Worm (Caenorhabditis elegans): ENCODE results near the gene T20G5.12.

Gene T20G5.12

DNA sequence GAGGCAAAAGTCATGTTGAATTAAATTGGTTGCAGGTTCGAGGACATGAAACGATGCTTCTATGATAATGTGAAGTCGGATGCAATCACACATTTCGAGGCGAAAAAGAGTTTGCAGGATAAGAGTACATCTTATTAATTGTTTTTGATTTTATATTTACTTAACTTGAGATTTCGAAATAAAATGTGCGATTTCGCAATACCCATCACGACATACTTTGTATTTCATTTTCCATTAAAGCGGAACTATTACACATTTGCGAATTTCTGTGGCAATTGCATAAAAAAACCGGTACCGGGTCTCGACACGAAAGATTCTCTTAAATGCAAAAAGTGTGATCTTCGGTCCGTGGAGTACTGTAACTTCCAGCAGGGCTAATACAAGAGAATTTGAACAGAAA lies 987 bp downstream of the T20G5.12 start:
- TF ChIP-seq sptf-2 (GFP tag; optimal IDR thresholded peaks at IDR 0.05): no peak
- peak; percentile 87; the same call in 1 of the 2 replicates for TF ChIP-seq cebp-1 (GFP tag; IDR thresholded peaks at IDR 0.05)
- TF ChIP-seq cebp-1 (tag; optimal IDR thresholded peaks at IDR 0.05): peak; percentile 99

DNA sequence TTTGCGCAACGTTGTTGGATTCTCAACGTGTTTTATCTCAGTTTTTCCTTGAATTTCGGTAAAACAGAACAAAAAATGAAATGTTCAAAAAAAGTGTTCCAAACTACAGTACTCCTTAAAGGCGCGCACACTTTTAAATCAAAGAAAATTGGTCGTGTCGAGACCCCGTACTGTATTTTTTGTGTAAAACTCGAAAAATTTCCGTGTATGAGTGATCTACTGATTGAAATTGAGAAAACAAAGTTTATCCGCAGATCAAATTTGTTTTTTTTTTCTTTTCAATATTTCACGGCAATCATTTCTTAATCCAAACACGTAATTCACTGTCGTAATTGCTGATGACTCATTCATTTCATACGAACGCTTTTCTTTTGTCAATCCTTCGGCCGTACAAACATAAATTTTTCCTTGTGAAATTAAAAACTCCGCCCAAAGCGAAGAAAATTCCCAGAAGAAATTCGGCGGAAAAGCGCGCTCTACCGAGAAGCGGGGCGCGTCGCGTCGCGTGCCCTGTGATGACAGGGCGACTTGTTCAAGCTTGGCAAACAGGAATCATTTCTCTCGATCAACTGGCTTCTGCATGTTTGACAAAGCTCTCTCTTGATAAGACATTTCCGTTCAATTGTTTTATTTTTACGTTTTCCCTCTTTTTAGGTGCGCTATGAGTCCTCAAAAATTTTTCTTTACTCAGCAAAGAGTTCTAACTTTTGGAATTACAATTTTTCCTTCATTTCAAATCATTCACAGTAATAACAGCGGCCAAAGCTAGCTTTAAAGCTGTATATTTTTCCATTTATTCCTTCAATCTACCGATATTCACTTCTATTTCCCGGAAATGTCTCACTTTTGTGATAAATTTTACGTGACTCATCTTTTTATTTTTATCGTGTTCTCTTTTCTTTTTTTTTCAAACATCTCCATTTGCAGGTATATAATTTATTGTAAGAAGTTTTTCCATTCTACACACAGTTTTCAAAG lies 1.8 kb downstream of the T20G5.12 start, which contains the start of gene chc-1:
TSS of gene chc-1 (plus strand) at position 928 of the 978 bp plus-strand sequence.
- peak; percentile 87 for TF ChIP-seq lsl-1 (GFP tag; optimal IDR thresholded peaks at IDR 0.05)
- TF ChIP-seq B0336.3 (GFP tag; IDR thresholded peaks at IDR 0.05): no peak
- TF ChIP-seq Y53G8AR.9 (GFP tag; conservative IDR thresholded peaks at IDR 0.05): no peak
- TF ChIP-seq ztf-22 (GFP tag; optimal IDR thresholded peaks at IDR 0.05): no peak
- no peak for TF ChIP-seq F23B12.7 (tag; optimal IDR thresholded peaks at IDR 0.05; ENCODE audit: insufficient read depth)
- TF ChIP-seq ZK185.1 (tag; optimal IDR thresholded peaks at IDR 0.05; ENCODE audit: poor library complexity, severe bottlenecking): no peak
- TF ChIP-seq F37B4.10 (GFP tag; IDR thresholded peaks at IDR 0.05): no peak
- peak; percentile 40; the same call in 1 of the 2 replicates for TF ChIP-seq D2030.7 (GFP tag; IDR thresholded peaks at IDR 0.05)
- no peak for TF ChIP-seq cebp-1 (GFP tag; IDR thresholded peaks at IDR 0.05)
- TF ChIP-seq cebp-1 (tag; optimal IDR thresholded peaks at IDR 0.05): peak; percentile 16
- no peak for TF ChIP-seq nhr-27 (tag; optimal IDR thresholded peaks at IDR 0.05)
- no peak for TF ChIP-seq die-1 (tag; optimal IDR thresholded peaks at IDR 0.05)
- no peak for TF ChIP-seq ztf-18 (tag; optimal IDR thresholded peaks at IDR 0.05)
- TF ChIP-seq sptf-2 (GFP tag; optimal IDR thresholded peaks at IDR 0.05): no peak
- TF ChIP-seq him-1 (tag; optimal IDR thresholded peaks at IDR 0.05): no peak
- peak; percentile 78 for TF ChIP-seq efl-1 (GFP tag; optimal IDR thresholded peaks at IDR 0.05)
- TF ChIP-seq nhr-90 (tag; optimal IDR thresholded peaks at IDR 0.05): no peak
- TF ChIP-seq rpc-1 (optimal IDR thresholded peaks at IDR 0.05): no peak
- TF ChIP-seq rpc-1 (tag; optimal IDR thresholded peaks at IDR 0.05): no peak
- no peak for TF ChIP-seq ekl-4 (GFP tag; IDR thresholded peaks at IDR 0.05)
- TF ChIP-seq T26A5.8 (tag; optimal IDR thresholded peaks at IDR 0.05): no peak
- peak; percentile 46 for TF ChIP-seq dpl-1 (GFP tag; optimal IDR thresholded peaks at IDR 0.05)
- TF ChIP-seq let-607 (tag; optimal IDR thresholded peaks at IDR 0.05): peak in 1 of 2 experiments; percentile 41
- TF ChIP-seq ztf-3 (GFP tag; optimal IDR thresholded peaks at IDR 0.05): no peak
- TF ChIP-seq akir-1 (GFP tag; optimal IDR thresholded peaks at IDR 0.05): no peak
- peak; percentile 20 for TF ChIP-seq tlf-1 (GFP tag; optimal IDR thresholded peaks at IDR 0.05)
- TF ChIP-seq F33H1.4 (GFP tag; IDR thresholded peaks at IDR 0.05): peak; percentile 77
- TF ChIP-seq nhr-80 (tag; optimal IDR thresholded peaks at IDR 0.05): peak; percentile 52
- peak; percentile 90 for TF ChIP-seq madf-6 (GFP tag; IDR thresholded peaks at IDR 0.05)
- peak; percentile 67 for TF ChIP-seq mcd-1 (GFP tag; IDR thresholded peaks at IDR 0.05)
- TF ChIP-seq snpc-1.1 (tag; optimal IDR thresholded peaks at IDR 0.05; ENCODE audit: insufficient read depth): no peak
- no peak for TF ChIP-seq ccch-3 (GFP tag; optimal IDR thresholded peaks at IDR 0.05)
- no peak for TF ChIP-seq Y56A3A.18 (GFP tag; IDR thresholded peaks at IDR 0.05)
- TF ChIP-seq ceh-79 (tag; optimal IDR thresholded peaks at IDR 0.05): no peak
- TF ChIP-seq ztf-26 (tag; optimal IDR thresholded peaks at IDR 0.05): no peak
- peak; percentile 33 for TF ChIP-seq attf-5 (GFP tag; optimal IDR thresholded peaks at IDR 0.05)
- TF ChIP-seq aptf-3 (GFP tag; IDR thresholded peaks at IDR 0.05): 0 out of 2 replicates have a peak, but pooled peaks have one; percentile 39
- TF ChIP-seq madf-3 (GFP tag; IDR thresholded peaks at IDR 0.05): peak; percentile 89
- TF ChIP-seq madf-8 (GFP tag; conservative IDR thresholded peaks at IDR 0.05): peak; percentile 75
- TF ChIP-seq repo-1 (tag; optimal IDR thresholded peaks at IDR 0.05): no peak
- TF ChIP-seq pha-4 (tag; optimal IDR thresholded peaks at IDR 0.05): no peak
- TF ChIP-seq xnd-1 (tag; optimal IDR thresholded peaks at IDR 0.05): peak; percentile 47
- TF ChIP-seq C17E4.6 (GFP tag; IDR thresholded peaks at IDR 0.05): no peak
- no peak for TF ChIP-seq unc-130 (GFP tag; optimal IDR thresholded peaks at IDR 0.05)
- TF ChIP-seq dox-1 (GFP tag; IDR thresholded peaks at IDR 0.05): peak; percentile 46; the same call in 1 of the 2 replicates
